Worm (Caenorhabditis elegans): Measurements from ENCODE around the gene F59B2.9.

F59B2.9 gene

ce11 chrIII:9054414-9055147, 42.4 kb upstream of the F59B2.9 start, which contains the start of gene cls-2 (continued):
- TF ChIP-seq unc-62 (GFP tag; optimal IDR thresholded peaks at IDR 0.05), result no peak

- TF ChIP-seq skn-1 (tag; optimal IDR thresholded peaks at IDR 0.05), result peak; percentile 36
- TF ChIP-seq fos-1 (tag; optimal IDR thresholded peaks at IDR 0.05), result peak; percentile 91
- TF ChIP-seq alr-1 (tag; optimal IDR thresholded peaks at IDR 0.05), result no peak
- peak; percentile 66 for TF ChIP-seq snpc-4 (tag; optimal IDR thresholded peaks at IDR 0.05)
- peak; percentile 96 for TF ChIP-seq nhr-21 (tag; optimal IDR thresholded peaks at IDR 0.05)
- TF ChIP-seq lin-11 (tag; optimal IDR thresholded peaks at IDR 0.05), result peak; percentile 87
- TF ChIP-seq mdl-1 (tag; optimal IDR thresholded peaks at IDR 0.05), result peak; percentile 88 to 96
- peak; percentile 95 for TF ChIP-seq ztf-4 (tag; optimal IDR thresholded peaks at IDR 0.05)
- no peak for TF ChIP-seq nhr-11 (tag; optimal IDR thresholded peaks at IDR 0.05)
- TF ChIP-seq unc-55 (GFP tag; optimal IDR thresholded peaks at IDR 0.05), result peak; percentile 80
- TF ChIP-seq ztf-1 (GFP tag; conservative IDR thresholded peaks at IDR 0.05), result peak; percentile 97
- peak; percentile 95 for TF ChIP-seq Y55F3AM.14 (GFP tag; optimal IDR thresholded peaks at IDR 0.05)
- peak; percentile 96 for TF ChIP-seq nhr-25 (tag; optimal IDR thresholded peaks at IDR 0.05)
- TF ChIP-seq sma-9 (GFP tag; optimal IDR thresholded peaks at IDR 0.05), result peak; percentile 87
- TF ChIP-seq sma-9 (tag; optimal IDR thresholded peaks at IDR 0.05), result no peak
- no peak for TF ChIP-seq elt-1 (tag; optimal IDR thresholded peaks at IDR 0.05)
- no peak for TF ChIP-seq ztf-11 (tag; optimal IDR thresholded peaks at IDR 0.05)
- TF ChIP-seq nhr-23 (tag; optimal IDR thresholded peaks at IDR 0.05), result no peak
- TF ChIP-seq ceh-82 (tag; optimal IDR thresholded peaks at IDR 0.05), result no peak
- no peak for TF ChIP-seq unc-39 (tag; optimal IDR thresholded peaks at IDR 0.05)
- no peak for TF ChIP-seq peb-1 (tag; optimal IDR thresholded peaks at IDR 0.05)
- peak; percentile 97 for TF ChIP-seq C34F6.9 (tag; optimal IDR thresholded peaks at IDR 0.05)
- TF ChIP-seq mbf-1 (tag; optimal IDR thresholded peaks at IDR 0.05), result no peak
- TF ChIP-seq sma-3 (GFP tag; optimal IDR thresholded peaks at IDR 0.05), result peak; percentile 98
- peak; percentile 98 for TF ChIP-seq ama-1 (optimal IDR thresholded peaks at IDR 0.05)
- peak; percentile 73 for TF ChIP-seq unc-62 (GFP tag; optimal IDR thresholded peaks at IDR 0.05)
- peak; percentile 82 for TF ChIP-seq egl-27 (tag; optimal IDR thresholded peaks at IDR 0.05)
- peak; percentile 75 for TF ChIP-seq nhr-6 (tag; optimal IDR thresholded peaks at IDR 0.05)
- TF ChIP-seq nhr-237 (tag; optimal IDR thresholded peaks at IDR 0.05), result no peak
- TF ChIP-seq ceh-16 (tag; optimal IDR thresholded peaks at IDR 0.05), result peak; percentile 13
- TF ChIP-seq lin-13 (GFP tag; optimal IDR thresholded peaks at IDR 0.05), result peak; percentile 84
- no peak for TF ChIP-seq R02D3.7 (tag; optimal IDR thresholded peaks at IDR 0.05)
- peak; percentile 92 for TF ChIP-seq sem-4 (tag; optimal IDR thresholded peaks at IDR 0.05)
- no peak for TF ChIP-seq ZK546.5 (tag; optimal IDR thresholded peaks at IDR 0.05)
- no peak for TF ChIP-seq mab-5 (tag; optimal IDR thresholded peaks at IDR 0.05)
- peak; percentile 80 for TF ChIP-seq nhr-10 (tag; optimal IDR thresholded peaks at IDR 0.05)
- TF ChIP-seq nhr-12 (tag; optimal IDR thresholded peaks at IDR 0.05), result peak; percentile 1
- TF ChIP-seq dmd-4 (tag; optimal IDR thresholded peaks at IDR 0.05), result no peak
- TF ChIP-seq nhr-77 (tag; optimal IDR thresholded peaks at IDR 0.05), result no peak
- peak; percentile 82 for TF ChIP-seq gmeb-1 (tag; optimal IDR thresholded peaks at IDR 0.05)
- peak; percentile 90 for TF ChIP-seq blmp-1 (tag; optimal IDR thresholded peaks at IDR 0.05; ENCODE audit: insufficient read depth)
- peak; percentile 95 for TF ChIP-seq F13H6.1 (tag; optimal IDR thresholded peaks at IDR 0.05)
- peak; percentile 95 for TF ChIP-seq nhr-129 (tag; optimal IDR thresholded peaks at IDR 0.05)
- TF ChIP-seq zag-1 (tag; optimal IDR thresholded peaks at IDR 0.05), result peak; percentile 37
- TF ChIP-seq elt-3 (tag; optimal IDR thresholded peaks at IDR 0.05), result no peak
- TF ChIP-seq lsy-2 (tag; optimal IDR thresholded peaks at IDR 0.05), result peak; percentile 80 to 92
- peak; percentile 98 for TF ChIP-seq crh-2 (tag; optimal IDR thresholded peaks at IDR 0.05)
- TF ChIP-seq lin-39 (tag; optimal IDR thresholded peaks at IDR 0.05), result no peak
- no peak for TF ChIP-seq aly-2 (tag; optimal IDR thresholded peaks at IDR 0.05)
Measured at ce11 chrIII:9053740-9054252, 41.6 kb upstream of the F59B2.9 start, which contains the start of gene R107.5. R107.5 (minus strand) TSS chrIII:9053790.

All from whole organism, L2 larva.